Worm (Caenorhabditis elegans) whole organism, L2 larva: ENCODE measurements around the gene cysl-3.

ENCODE experiments used
- C34F6.9 ChIP-seq: fragments of 150-350 bp; optimal IDR thresholded peaks from 2 replicates; lab custom pipeline; 2014; ENCODE audit warnings: missing biosample characterization, missing genetic modification characterization
- F13H6.1 ChIP-seq: sonication (generic microtip); optimal IDR thresholded peaks from 2 replicates; lab custom pipeline; 2016; ENCODE audit warnings: missing genetic modification characterization, missing compliant biosample characterization
- R02D3.7 ChIP-seq: fragments of 150-350 bp; optimal IDR thresholded peaks from 2 replicates; lab custom pipeline; 2014; ENCODE audit warnings: missing biosample characterization, missing genetic modification characterization
- Y55F3AM.14 ChIP-seq: fragments of 200-800 bp; sonication (Bioruptor generic); optimal IDR thresholded peaks from 2 replicates; lab custom pipeline; 2018; ENCODE audit warnings: mild to moderate bottlenecking, missing genetic modification characterization, missing compliant biosample characterization
- ZK546.5 ChIP-seq: sonication (generic microtip); optimal IDR thresholded peaks from 2 replicates; lab custom pipeline; 2017; ENCODE audit warnings: missing biosample characterization, missing genetic modification characterization
- alr-1 ChIP-seq: fragments of 150-350 bp; optimal IDR thresholded peaks from 2 replicates; lab custom pipeline; 2014; ENCODE audit warnings: missing biosample characterization, missing genetic modification characterization
- aly-2 ChIP-seq: fragments of 150-350 bp; optimal IDR thresholded peaks from 2 replicates; lab custom pipeline; 2014; ENCODE audit warnings: missing biosample characterization, missing genetic modification characterization
- ama-1 ChIP-seq: fragments of 150-350 bp; optimal IDR thresholded peaks from 2 replicates; lab custom pipeline; 2018; ENCODE audit warnings: inconsistent platforms
- blmp-1 ChIP-seq: sonication (generic microtip); optimal IDR thresholded peaks from 2 replicates; lab custom pipeline; 2017; ENCODE audit warnings: missing genetic modification characterization, mild to moderate bottlenecking, missing compliant biosample characterization, antibody characterized with exemption, moderate library complexity; ENCODE audit not compliant: insufficient read depth
- ceh-16 ChIP-seq: fragments of 150-350 bp; optimal IDR thresholded peaks from 2 replicates; lab custom pipeline; 2014; ENCODE audit warnings: missing biosample characterization, missing genetic modification characterization
- ceh-82 ChIP-seq: fragments of 150-350 bp; optimal IDR thresholded peaks from 2 replicates; lab custom pipeline; 2014; ENCODE audit warnings: missing biosample characterization, missing genetic modification characterization
- crh-2 ChIP-seq: sonication (generic microtip); optimal IDR thresholded peaks from 2 replicates; lab custom pipeline; 2017; ENCODE audit warnings: missing biosample characterization, missing genetic modification characterization
- dmd-4 ChIP-seq: sonication (generic microtip); optimal IDR thresholded peaks from 2 replicates; lab custom pipeline; 2017; ENCODE audit warnings: missing biosample characterization, missing genetic modification characterization
- egl-27 ChIP-seq: sonication (generic microtip); optimal IDR thresholded peaks from 3 replicates; lab custom pipeline; 2017; ENCODE audit warnings: missing biosample characterization, missing genetic modification reagents, missing genetic modification characterization
- elt-1 ChIP-seq: fragments of 150-350 bp; optimal IDR thresholded peaks from 2 replicates; lab custom pipeline; 2014; ENCODE audit warnings: missing biosample characterization, missing genetic modification characterization
- elt-3 ChIP-seq: sonication (generic microtip); optimal IDR thresholded peaks from 2 replicates; lab custom pipeline; 2017; ENCODE audit warnings: missing biosample characterization, missing genetic modification characterization
- fos-1 ChIP-seq: fragments of 150-350 bp; optimal IDR thresholded peaks from 2 replicates; lab custom pipeline; 2014; ENCODE audit warnings: missing biosample characterization, missing genetic modification characterization
- gmeb-1 ChIP-seq: fragments of 150-350 bp; optimal IDR thresholded peaks from 2 replicates; lab custom pipeline; 2014; ENCODE audit warnings: missing biosample characterization, missing genetic modification characterization
- lin-11 ChIP-seq: fragments of 150-350 bp; sonication (generic microtip); optimal IDR thresholded peaks from 2 replicates; lab custom pipeline; 2014; ENCODE audit warnings: missing biosample characterization, missing genetic modification characterization, inconsistent platforms, mixed read lengths
- lin-13 ChIP-seq: fragments of 150-350 bp; optimal IDR thresholded peaks from 2 replicates; lab custom pipeline; 2014; ENCODE audit warnings: missing biosample characterization, missing genetic modification reagents, missing genetic modification characterization
- lin-39 ChIP-seq: fragments of 150-350 bp; optimal IDR thresholded peaks from 2 replicates; lab custom pipeline; 2014; ENCODE audit warnings: missing biosample characterization, missing genetic modification reagents, missing genetic modification characterization
- lsy-2 ChIP-seq, 2 experiments: fragments of 150-350 bp in 1 of 2; sonication (generic microtip) in 1 of 2; optimal IDR thresholded peaks; 2 replicates each; lab custom pipeline; 2014 to 2017; ENCODE audit warnings: missing biosample characterization in 2 of 2, missing genetic modification characterization in 2 of 2
- mab-5 ChIP-seq: fragments of 150-350 bp; optimal IDR thresholded peaks from 2 replicates; lab custom pipeline; 2014; ENCODE audit warnings: missing biosample characterization, missing genetic modification characterization
- mbf-1 ChIP-seq: sonication (generic microtip); optimal IDR thresholded peaks from 2 replicates; lab custom pipeline; 2017; ENCODE audit warnings: missing biosample characterization, missing genetic modification characterization
- mdl-1 ChIP-seq, 2 experiments: fragments of 150-350 bp in 1 of 2; sonication (generic microtip) in 1 of 2; optimal IDR thresholded peaks; 2 replicates each; lab custom pipeline; 2017; ENCODE audit warnings: missing biosample characterization in 2 of 2, missing genetic modification characterization in 2 of 2
- nhr-10 ChIP-seq: sonication (generic microtip); optimal IDR thresholded peaks from 2 replicates; lab custom pipeline; 2017; ENCODE audit warnings: missing biosample characterization, missing genetic modification characterization
- nhr-11 ChIP-seq: fragments of 150-350 bp; optimal IDR thresholded peaks from 2 replicates; lab custom pipeline; 2014; ENCODE audit warnings: missing biosample characterization, missing genetic modification characterization
- nhr-12 ChIP-seq: fragments of 150-350 bp; optimal IDR thresholded peaks from 2 replicates; lab custom pipeline; 2014; ENCODE audit warnings: missing biosample characterization, missing genetic modification characterization
- nhr-129 ChIP-seq: fragments of 150-350 bp; optimal IDR thresholded peaks from 2 replicates; lab custom pipeline; 2014; ENCODE audit warnings: missing biosample characterization, missing genetic modification characterization
- nhr-21 ChIP-seq: fragments of 150-350 bp; optimal IDR thresholded peaks from 2 replicates; lab custom pipeline; 2014; ENCODE audit warnings: missing biosample characterization, missing genetic modification characterization
- nhr-23 ChIP-seq: fragments of 150-350 bp; optimal IDR thresholded peaks from 2 replicates; lab custom pipeline; 2014; ENCODE audit warnings: missing biosample characterization, missing genetic modification reagents, missing genetic modification characterization
- nhr-237 ChIP-seq: fragments of 150-350 bp; optimal IDR thresholded peaks from 2 replicates; lab custom pipeline; 2014; ENCODE audit warnings: missing biosample characterization, missing genetic modification characterization
- nhr-25 ChIP-seq: fragments of 150-350 bp; sonication (generic microtip); optimal IDR thresholded peaks from 3 replicates; lab custom pipeline; 2014; ENCODE audit warnings: missing biosample characterization, missing genetic modification characterization
- nhr-6 ChIP-seq: fragments of 150-350 bp; optimal IDR thresholded peaks from 2 replicates; lab custom pipeline; 2014; ENCODE audit warnings: missing biosample characterization, missing genetic modification characterization
- nhr-77 ChIP-seq: fragments of 150-350 bp; optimal IDR thresholded peaks from 2 replicates; lab custom pipeline; 2014; ENCODE audit warnings: missing biosample characterization, missing genetic modification characterization
- peb-1 ChIP-seq: fragments of 150-350 bp; optimal IDR thresholded peaks from 2 replicates; lab custom pipeline; 2014; ENCODE audit warnings: missing biosample characterization, missing genetic modification characterization
- sem-4 ChIP-seq: fragments of 150-350 bp; optimal IDR thresholded peaks from 2 replicates; lab custom pipeline; 2014; ENCODE audit warnings: missing biosample characterization, missing genetic modification reagents, missing genetic modification characterization
- skn-1 ChIP-seq: sonication (generic microtip); optimal IDR thresholded peaks from 2 replicates; lab custom pipeline; 2017; ENCODE audit warnings: missing biosample characterization, missing genetic modification characterization
- sma-3 ChIP-seq: sonication (generic microtip); optimal IDR thresholded peaks from 2 replicates; lab custom pipeline; 2016; ENCODE audit warnings: missing genetic modification reagents, missing genetic modification characterization, missing compliant biosample characterization
- sma-9 ChIP-seq, 2 experiments: fragments of 150-350 bp in 1 of 2; sonication (generic microtip) in 1 of 2; optimal IDR thresholded peaks; 2 replicates each; lab custom pipeline; 2014 to 2016; ENCODE audit warnings: missing genetic modification characterization in 2 of 2, mild to moderate bottlenecking in 1 of 2, missing biosample characterization in 1 of 2, missing compliant biosample characterization in 1 of 2, missing genetic modification reagents in 1 of 2, moderate library complexity in 1 of 2
- snpc-4 ChIP-seq: fragments of 150-350 bp; optimal IDR thresholded peaks from 2 replicates; lab custom pipeline; 2014; ENCODE audit warnings: missing biosample characterization, missing genetic modification characterization
- unc-39 ChIP-seq: fragments of 150-350 bp; optimal IDR thresholded peaks from 2 replicates; lab custom pipeline; 2014; ENCODE audit warnings: missing biosample characterization, missing genetic modification characterization
- unc-55 ChIP-seq: fragments of 150-350 bp; sonication (generic microtip); optimal IDR thresholded peaks from 3 replicates; lab custom pipeline; 2014; ENCODE audit warnings: missing biosample characterization, missing genetic modification reagents, missing genetic modification characterization
- unc-62 ChIP-seq: fragments of 150-350 bp; optimal IDR thresholded peaks from 2 replicates; lab custom pipeline; 2014; ENCODE audit warnings: missing biosample characterization, missing genetic modification reagents, missing genetic modification characterization
- zag-1 ChIP-seq: fragments of 150-350 bp; optimal IDR thresholded peaks from 2 replicates; lab custom pipeline; 2014; ENCODE audit warnings: missing biosample characterization, missing genetic modification characterization
- ztf-1 ChIP-seq: fragments of 200-800 bp; sonication (Bioruptor generic); conservative IDR thresholded peaks from 2 replicates; pipeline ENCODE4 v1.3.6; 2022; ENCODE audit warnings: missing genetic modification characterization, missing compliant biosample characterization
- ztf-11 ChIP-seq: sonication (generic microtip); optimal IDR thresholded peaks from 2 replicates; lab custom pipeline; 2017; ENCODE audit warnings: missing biosample characterization, missing genetic modification characterization
- ztf-4 ChIP-seq: fragments of 150-350 bp; optimal IDR thresholded peaks from 2 replicates; lab custom pipeline; 2014; ENCODE audit warnings: missing biosample characterization, missing genetic modification characterization

cysl-3 gene

DNA sequence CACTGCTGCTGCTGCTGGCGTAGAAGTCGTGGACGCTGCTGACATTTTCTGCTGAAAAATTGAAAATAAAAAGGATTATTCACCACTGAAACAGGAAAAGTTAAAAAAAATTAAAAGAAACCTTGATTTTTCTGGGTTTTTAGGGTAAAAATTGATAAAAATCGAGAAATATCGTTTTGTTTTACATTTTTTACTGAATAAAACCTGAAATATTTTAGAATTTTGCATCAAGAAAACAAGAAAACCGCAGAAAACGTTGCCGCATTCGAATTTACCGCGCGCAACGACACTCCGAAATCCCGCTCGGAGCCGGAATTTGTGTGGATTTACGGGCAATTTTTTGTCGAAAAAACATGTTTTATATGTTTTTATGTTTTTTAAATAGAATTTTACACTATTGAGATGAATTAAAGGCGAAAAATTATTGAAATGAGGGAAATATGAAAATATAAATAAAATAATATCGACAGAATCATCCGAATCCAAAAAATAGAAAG is 16.5 kb downstream of the cysl-3 start, which contains the start of gene chk-1:
chk-1 (minus strand) TSS at position 51 of the 497 bp plus-strand sequence.
- TF ChIP-seq unc-55 (GFP tag; lab: Kevin White, UChicago): peak; percentile 82
- TF ChIP-seq nhr-25: peak; percentile 61
- TF ChIP-seq nhr-6 (tag; lab: Kevin White, UChicago): no peak
- peak; percentile 54 for TF ChIP-seq fos-1 (tag; lab: Kevin White, UChicago)
- no peak for TF ChIP-seq Y55F3AM.14
- TF ChIP-seq ceh-82: no peak
- TF ChIP-seq nhr-23: no peak
- TF ChIP-seq crh-2 (tag; lab: Kevin White, UChicago): peak; percentile 69
- peak; percentile 6 for TF ChIP-seq ztf-4 (tag; lab: Kevin White, UChicago)
- no peak for TF ChIP-seq nhr-12 (tag; lab: Kevin White, UChicago)
- peak; percentile 41 for TF ChIP-seq snpc-4
- TF ChIP-seq mab-5 (tag; lab: Kevin White, UChicago): peak; percentile 12
- TF ChIP-seq nhr-237 (tag; lab: Kevin White, UChicago): no peak
- TF ChIP-seq gmeb-1 (tag; lab: Kevin White, UChicago): peak; percentile 92
- no peak for TF ChIP-seq elt-3 (tag; lab: Kevin White, UChicago)
- peak; percentile 58 for TF ChIP-seq nhr-129
- no peak for TF ChIP-seq alr-1 (tag; lab: Kevin White, UChicago)
- TF ChIP-seq sma-9 (GFP tag; optimal IDR thresholded peaks at IDR 0.05; lab: Kevin White, UChicago): peak; percentile 59
- no peak for TF ChIP-seq sma-9 (tag; optimal IDR thresholded peaks at IDR 0.05; lab: Kevin White, UChicago)
- TF ChIP-seq lin-11 (tag; lab: Kevin White, UChicago): peak; percentile 40
- no peak for TF ChIP-seq ama-1
- TF ChIP-seq R02D3.7 (tag; lab: Kevin White, UChicago): peak; percentile 90
- TF ChIP-seq lsy-2 (tag; optimal IDR thresholded peaks at IDR 0.05; lab: Kevin White, UChicago): peak; percentile 30 to 83
- TF ChIP-seq mdl-1 (tag; optimal IDR thresholded peaks at IDR 0.05; lab: Kevin White, UChicago): no peak
- no peak for TF ChIP-seq ztf-11 (tag; lab: Kevin White, UChicago)
- no peak for TF ChIP-seq nhr-11
- TF ChIP-seq ztf-1 (GFP tag; lab: Robert Waterston, UW): no peak
- TF ChIP-seq lin-39: no peak
- no peak for TF ChIP-seq mbf-1 (tag; lab: Kevin White, UChicago)
- TF ChIP-seq elt-1 (tag; lab: Kevin White, UChicago): no peak
- TF ChIP-seq skn-1 (tag; lab: Kevin White, UChicago): no peak
- TF ChIP-seq F13H6.1 (tag; lab: Kevin White, UChicago): peak; percentile 49
- TF ChIP-seq sem-4: no peak
- TF ChIP-seq dmd-4 (tag; lab: Kevin White, UChicago): no peak
- TF ChIP-seq aly-2: no peak
- no peak for TF ChIP-seq unc-39 (tag; lab: Kevin White, UChicago)
- no peak for TF ChIP-seq nhr-77 (tag; lab: Kevin White, UChicago)
- no peak for TF ChIP-seq blmp-1
- TF ChIP-seq egl-27 (tag; lab: Kevin White, UChicago): no peak
- TF ChIP-seq nhr-21 (tag; lab: Kevin White, UChicago): peak; percentile 42
- TF ChIP-seq lin-13 (GFP tag; lab: Kevin White, UChicago): no peak
- TF ChIP-seq ceh-16 (tag; lab: Kevin White, UChicago): no peak
- TF ChIP-seq sma-3 (GFP tag; lab: Kevin White, UChicago): peak; percentile 54
- no peak for TF ChIP-seq nhr-10 (tag; lab: Kevin White, UChicago)
- no peak for TF ChIP-seq peb-1 (tag; lab: Kevin White, UChicago)
- TF ChIP-seq C34F6.9 (tag; lab: Kevin White, UChicago): peak; percentile 81
- TF ChIP-seq ZK546.5 (tag; lab: Kevin White, UChicago): no peak
- no peak for TF ChIP-seq zag-1 (tag; lab: Kevin White, UChicago)
- TF ChIP-seq unc-62 (GFP tag; lab: Kevin White, UChicago): no peak
